Worm (Caenorhabditis elegans): ENCODE results near the gene Y71H2AM.20.

ce11 chrIII:2832483-2832882, 46.7 kb upstream of the Y71H2AM.20 start, which contains the start of gene Y71H2AM.29:
- TF ChIP-seq dpff-1 (tag; optimal IDR thresholded peaks at IDR 0.05) (no peak), unc-62 (GFP tag; optimal IDR thresholded peaks at IDR 0.05) (no peak), ceh-58 (GFP tag; IDR thresholded peaks at IDR 0.05) (no peak), ama-1 (optimal IDR thresholded peaks at IDR 0.05) (no peak), ama-1 (GFP tag; optimal IDR thresholded peaks at IDR 0.05) (no peak), F22D6.2 (tag; optimal IDR thresholded peaks at IDR 0.05) (no peak), T07F8.4 (tag; optimal IDR thresholded peaks at IDR 0.05) (no peak), hlh-12 (tag; optimal IDR thresholded peaks at IDR 0.05) (no peak), sptf-2 (GFP tag; optimal IDR thresholded peaks at IDR 0.05) (no peak), ztf-22 (GFP tag; optimal IDR thresholded peaks at IDR 0.05) (no peak), efl-1 (GFP tag; optimal IDR thresholded peaks at IDR 0.05) (no peak)
